Fruit fly (Drosophila melanogaster) whole organism, prepupa: ENCODE results near the gene CG4066.
A peak's percentile ranks its signal among the peaks of the same experiment; 100 is the strongest.

ENCODE experiments used
- Blimp-1 ChIP-seq: fragments of 200-800 bp; sonication (Bioruptor generic); optimal IDR thresholded peaks from 3 replicates; lab custom pipeline; 2017; ENCODE audit warnings: missing biosample characterization, missing genetic modification characterization, mild to moderate bottlenecking, moderate library complexity, missing genetic modification reagents
- CG10631 ChIP-seq: fragments of 200-800 bp; sonication (Bioruptor generic); optimal IDR thresholded peaks from 2 replicates; lab custom pipeline; 2016; ENCODE audit warnings: missing biosample characterization, missing genetic modification characterization
- CG10669 ChIP-seq: fragments of 200-800 bp; sonication (Bioruptor generic); optimal IDR thresholded peaks from 3 replicates; lab custom pipeline; 2018; ENCODE audit warnings: missing biosample characterization, mild to moderate bottlenecking, missing genetic modification characterization, moderate library complexity
- CG11294 ChIP-seq: fragments of 200-800 bp; sonication (Bioruptor generic); IDR thresholded peaks from 2 replicates; pipeline ENCODE4 v1.3.6; 2022; ENCODE audit warnings: missing biosample characterization, missing genetic modification characterization
- CG11762 ChIP-seq: fragments of 200-800 bp; sonication (Bioruptor generic); optimal IDR thresholded peaks from 3 replicates; lab custom pipeline; 2016; ENCODE audit warnings: missing biosample characterization, missing genetic modification characterization; ENCODE audit not compliant: insufficient read depth
- CG11902 ChIP-seq: fragments of 200-800 bp; sonication (Bioruptor generic); optimal IDR thresholded peaks from 3 replicates; lab custom pipeline; 2016; ENCODE audit warnings: missing biosample characterization, missing genetic modification characterization
- CG15336 ChIP-seq: fragments of 200-800 bp; sonication (Bioruptor generic); IDR thresholded peaks from 2 replicates; pipeline ENCODE4 v1.3.6; 2022; ENCODE audit warnings: missing biosample characterization, missing genetic modification characterization
- CG1621 ChIP-seq: fragments of 200-800 bp; sonication (Bioruptor generic); optimal IDR thresholded peaks from 3 replicates; lab custom pipeline; 2018; ENCODE audit warnings: missing biosample characterization, mild to moderate bottlenecking, missing genetic modification characterization
- CG16779 ChIP-seq: fragments of 200-800 bp; sonication (Bioruptor generic); optimal IDR thresholded peaks from 3 replicates; lab custom pipeline; 2017; ENCODE audit warnings: missing biosample characterization, mild to moderate bottlenecking, missing genetic modification characterization
- CG3032 ChIP-seq: fragments of 200-800 bp; optimal IDR thresholded peaks from 2 replicates; lab custom pipeline; 2019; ENCODE audit warnings: missing biosample characterization, mild to moderate bottlenecking, missing genetic modification characterization, moderate library complexity
- CG31627 ChIP-seq: fragments of 200-800 bp; sonication (Bioruptor generic); optimal IDR thresholded peaks from 3 replicates; lab custom pipeline; 2016; ENCODE audit warnings: missing biosample characterization, missing genetic modification characterization
- CG32006 ChIP-seq: fragments of 200-800 bp; sonication (Bioruptor generic); optimal IDR thresholded peaks from 3 replicates; lab custom pipeline; 2017; ENCODE audit warnings: missing biosample characterization, mild to moderate bottlenecking, missing genetic modification characterization
- CG34406 ChIP-seq: fragments of 200-800 bp; sonication (Bioruptor generic); optimal IDR thresholded peaks from 3 replicates; lab custom pipeline; 2016; ENCODE audit warnings: missing biosample characterization, missing genetic modification characterization
- CG4318 ChIP-seq: fragments of 200-800 bp; sonication (Bioruptor generic); optimal IDR thresholded peaks from 3 replicates; lab custom pipeline; 2017; ENCODE audit warnings: missing biosample characterization, mild to moderate bottlenecking, missing genetic modification characterization
- CG6163 ChIP-seq: fragments of 200-800 bp; sonication (Bioruptor generic); IDR thresholded peaks from 3 replicates; pipeline ENCODE4 v1.3.6; 2022; ENCODE audit warnings: missing biosample characterization, missing genetic modification characterization
- CG6276 ChIP-seq: fragments of 200-800 bp; sonication (Bioruptor generic); optimal IDR thresholded peaks from 2 replicates; lab custom pipeline; 2017; ENCODE audit warnings: missing biosample characterization, mild to moderate bottlenecking, missing genetic modification characterization
- CG6792 ChIP-seq: fragments of 200-800 bp; sonication (Bioruptor generic); optimal IDR thresholded peaks from 3 replicates; lab custom pipeline; 2016; ENCODE audit warnings: missing biosample characterization, missing genetic modification characterization
- CG6854 ChIP-seq: fragments of 200-800 bp; sonication (Bioruptor generic); optimal IDR thresholded peaks from 2 replicates; lab custom pipeline; 2017; ENCODE audit warnings: missing biosample characterization, mild to moderate bottlenecking, missing genetic modification characterization
- CG7368 ChIP-seq: fragments of 200-800 bp; sonication (Bioruptor generic); optimal IDR thresholded peaks from 3 replicates; lab custom pipeline; 2016; ENCODE audit warnings: missing biosample characterization, missing genetic modification characterization
- CG8119 ChIP-seq: fragments of 200-800 bp; sonication (Bioruptor generic); IDR thresholded peaks from 3 replicates; pipeline ENCODE4 v1.3.6; 2022; ENCODE audit warnings: missing biosample characterization, missing genetic modification characterization
- CG8319 ChIP-seq: fragments of 200-800 bp; sonication (Bioruptor generic); optimal IDR thresholded peaks from 3 replicates; lab custom pipeline; 2016; ENCODE audit warnings: missing biosample characterization, missing genetic modification characterization
- CG8632 ChIP-seq: fragments of 200-800 bp; sonication (Bioruptor generic); optimal IDR thresholded peaks from 3 replicates; lab custom pipeline; 2016; ENCODE audit warnings: missing biosample characterization, missing genetic modification characterization
- CG9139 ChIP-seq: fragments of 200-800 bp; sonication (Bioruptor generic); optimal IDR thresholded peaks from 3 replicates; lab custom pipeline; 2017; ENCODE audit warnings: missing biosample characterization, mild to moderate bottlenecking, missing genetic modification characterization
- Eip75B ChIP-seq: fragments of 200-800 bp; sonication (Bioruptor generic); optimal IDR thresholded peaks from 3 replicates; lab custom pipeline; 2016; ENCODE audit warnings: missing biosample characterization, missing genetic modification characterization
- Eip78C ChIP-seq: fragments of 200-800 bp; sonication (Bioruptor generic); peaks from one replicate; lab custom pipeline; 2016; ENCODE audit warnings: missing biosample characterization, missing genetic modification characterization
- Ets21C ChIP-seq: fragments of 200-800 bp; sonication (Bioruptor generic); optimal IDR thresholded peaks from 3 replicates; lab custom pipeline; 2016; ENCODE audit warnings: missing biosample characterization, missing genetic modification characterization
- Ets96B ChIP-seq: fragments of 200-800 bp; optimal IDR thresholded peaks from 2 replicates; lab custom pipeline; 2019; ENCODE audit warnings: missing biosample characterization, mild to moderate bottlenecking, missing genetic modification characterization, moderate library complexity
- Gug ChIP-seq: fragments of 200-800 bp; sonication (Bioruptor generic); IDR thresholded peaks from 2 replicates; pipeline ENCODE4 v1.3.6; 2022; ENCODE audit warnings: missing biosample characterization, missing genetic modification characterization
- Hr38 ChIP-seq: sonication (Bioruptor generic); optimal IDR thresholded peaks from 2 replicates; lab custom pipeline; 2016; ENCODE audit warnings: missing biosample characterization, missing genetic modification characterization
- Hr39 ChIP-seq: fragments of 200-800 bp; sonication (Bioruptor generic); optimal IDR thresholded peaks from 2 replicates; lab custom pipeline; 2016; ENCODE audit warnings: missing biosample characterization, missing genetic modification characterization
- Hr4 ChIP-seq: fragments of 200-800 bp; sonication (Bioruptor generic); optimal IDR thresholded peaks from 3 replicates; lab custom pipeline; 2016; ENCODE audit warnings: missing biosample characterization, missing genetic modification characterization
- Lpt ChIP-seq: fragments of 200-800 bp; sonication (Bioruptor generic); optimal IDR thresholded peaks from 3 replicates; lab custom pipeline; 2016; ENCODE audit warnings: missing biosample characterization, missing genetic modification characterization
- OdsH ChIP-seq: fragments of 200-800 bp; sonication (Bioruptor generic); optimal IDR thresholded peaks from 3 replicates; lab custom pipeline; 2016; ENCODE audit warnings: missing biosample characterization, missing genetic modification characterization
- Sox14 ChIP-seq: fragments of 200-800 bp; sonication (Bioruptor generic); optimal IDR thresholded peaks from 3 replicates; lab custom pipeline; 2016; ENCODE audit warnings: missing biosample characterization, missing genetic modification characterization
- Sox15 ChIP-seq: fragments of 200-800 bp; sonication (Bioruptor generic); optimal IDR thresholded peaks from 3 replicates; lab custom pipeline; 2016; ENCODE audit warnings: missing biosample characterization, missing genetic modification characterization
- cyc ChIP-seq: fragments of 200-800 bp; sonication (Bioruptor generic); optimal IDR thresholded peaks from 3 replicates; lab custom pipeline; 2016; ENCODE audit warnings: missing biosample characterization, missing genetic modification characterization
- dac ChIP-seq: fragments of 200-800 bp; sonication (Bioruptor generic); optimal IDR thresholded peaks from 2 replicates; lab custom pipeline; 2017; ENCODE audit warnings: missing biosample characterization, mild to moderate bottlenecking, missing genetic modification characterization
- dsx ChIP-seq: fragments of 200-800 bp; optimal IDR thresholded peaks from 3 replicates; lab custom pipeline; 2019; ENCODE audit warnings: missing biosample characterization, mild to moderate bottlenecking, missing genetic modification characterization, moderate library complexity; ENCODE audit not compliant: poor library complexity, severe bottlenecking
- eg ChIP-seq: fragments of 200-800 bp; sonication (Bioruptor generic); IDR thresholded peaks from 3 replicates; pipeline ENCODE4 v1.3.6; 2022; ENCODE audit warnings: missing biosample characterization, missing genetic modification characterization
- esn ChIP-seq: fragments of 200-800 bp; sonication (Bioruptor generic); optimal IDR thresholded peaks from 2 replicates; lab custom pipeline; 2016; ENCODE audit warnings: missing biosample characterization, mild to moderate bottlenecking, missing genetic modification characterization, moderate library complexity
- fd85E ChIP-seq: fragments of 200-800 bp; sonication (Bioruptor generic); optimal IDR thresholded peaks from 3 replicates; lab custom pipeline; 2016; ENCODE audit warnings: missing biosample characterization, missing genetic modification characterization
- fkh ChIP-seq: fragments of 200-800 bp; sonication (Bioruptor generic); optimal IDR thresholded peaks from 3 replicates; lab custom pipeline; 2017; ENCODE audit warnings: missing biosample characterization, mild to moderate bottlenecking, missing genetic modification characterization, moderate library complexity
- lz ChIP-seq: fragments of 200-800 bp; sonication (Bioruptor generic); optimal IDR thresholded peaks from 3 replicates; lab custom pipeline; 2016; ENCODE audit warnings: missing biosample characterization, missing genetic modification characterization
- net ChIP-seq: fragments of 200-800 bp; sonication (Bioruptor generic); optimal IDR thresholded peaks from 3 replicates; lab custom pipeline; 2016; ENCODE audit warnings: missing biosample characterization, missing genetic modification characterization
- pdm3 ChIP-seq: fragments of 200-800 bp; sonication (Bioruptor generic); optimal IDR thresholded peaks from 3 replicates; lab custom pipeline; 2016; ENCODE audit warnings: missing biosample characterization, missing genetic modification characterization
- spab ChIP-seq: fragments of 200-800 bp; sonication (Bioruptor generic); optimal IDR thresholded peaks from 2 replicates; lab custom pipeline; 2017; ENCODE audit warnings: missing biosample characterization, mild to moderate bottlenecking, missing genetic modification characterization, missing genetic modification reagents
- ss ChIP-seq, 2 experiments: fragments of 200-800 bp; sonication (Bioruptor generic); optimal IDR thresholded peaks; 2 replicates in 1 of 2; 3 replicates in 1 of 2; lab custom pipeline; 2017 to 2018; ENCODE audit warnings: mild to moderate bottlenecking in 2 of 2, missing biosample characterization in 2 of 2, missing genetic modification characterization in 2 of 2, moderate library complexity in 1 of 2
- svp ChIP-seq: fragments of 200-800 bp; sonication (Bioruptor generic); peaks from one replicate; lab custom pipeline; 2016; ENCODE audit warnings: missing biosample characterization, missing genetic modification characterization
- vri ChIP-seq: fragments of 200-800 bp; sonication (Bioruptor generic); optimal IDR thresholded peaks from 3 replicates; lab custom pipeline; 2016; ENCODE audit warnings: missing biosample characterization, mild to moderate bottlenecking, missing genetic modification characterization

The CG4066 gene

dm6 chr3R:12285589-12285988 is 25.6 kb upstream of the CG4066 start:
- TF ChIP-seq CG8632 (GFP tag; lab: Kevin White, UChicago) (no peak), svp (GFP tag; lab: Kevin White, UChicago) (peak; percentile 96)

- TF ChIP-seq Eip75B (GFP tag; lab: Kevin White, UChicago) (peak; percentile 0), Eip78C (peak; percentile 66), Gug (GFP tag; lab: Robert Waterston, UW) (no peak), dac (no peak), CG16779 (tag; lab: Kevin White, UChicago) (no peak), CG10669 (GFP tag; lab: Kevin White, UChicago) (peak; percentile 9), CG3032 (no peak), CG1621 (tag; lab: Kevin White, UChicago) (no peak), Sox15 (GFP tag; lab: Kevin White, UChicago) (no peak), OdsH (GFP tag; lab: Kevin White, UChicago) (no peak), CG8119 (GFP tag; lab: Robert Waterston, UW) (no peak), Blimp-1 (GFP tag; lab: Kevin White, UChicago) (no peak), CG7368 (GFP tag; lab: Kevin White, UChicago) (no peak), dsx (no peak), spab (peak; percentile 4), CG31627 (no peak), Sox14 (GFP tag; lab: Kevin White, UChicago) (no peak), CG6792 (no peak), Hr38 (GFP tag; lab: Kevin White, UChicago) (no peak), pdm3 (GFP tag; lab: Kevin White, UChicago) (no peak), eg (GFP tag; lab: Robert Waterston, UW) (peak; percentile 29; the same call in 1 of the 3 replicates), Ets96B (tag; lab: Kevin White, UChicago) (peak; percentile 46), CG6854 (no peak), CG15336 (GFP tag; lab: Robert Waterston, UW) (no peak), CG8319 (GFP tag; lab: Kevin White, UChicago) (no peak), CG34406 (GFP tag; lab: Kevin White, UChicago) (no peak), CG11762 (GFP tag; lab: Kevin White, UChicago) (no peak), CG10631 (GFP tag; lab: Kevin White, UChicago) (peak; percentile 2), vri (GFP tag; lab: Kevin White, UChicago) (no peak), Hr39 (no peak), CG4318 (no peak), CG6163 (GFP tag; lab: Robert Waterston, UW) (peak; percentile 54; the same call in 1 of the 3 replicates), net (GFP tag; lab: Kevin White, UChicago) (no peak), CG11294 (no peak), Lpt (GFP tag; lab: Kevin White, UChicago) (no peak), fkh (GFP tag; lab: Kevin White, UChicago) (no peak), ss (GFP tag; optimal IDR thresholded peaks at IDR 0.05; lab: Kevin White, UChicago) (peak in 1 of 2 experiments; percentile 15), Ets21C (GFP tag; lab: Kevin White, UChicago) (no peak), CG32006 (peak; percentile 56), cyc (GFP tag; lab: Kevin White, UChicago) (no peak), lz (GFP tag; lab: Kevin White, UChicago) (no peak), CG6276 (GFP tag; lab: Kevin White, UChicago) (no peak), Hr4 (GFP tag; lab: Kevin White, UChicago) (peak; percentile 45), fd85E (GFP tag; lab: Kevin White, UChicago) (no peak), esn (GFP tag; lab: Kevin White, UChicago) (no peak), CG11902 (no peak), svp (GFP tag; lab: Kevin White, UChicago) (peak; percentile 52), CG9139 (GFP tag; lab: Kevin White, UChicago) (no peak)
These were observed 22.4 kb upstream of the CG4066 start for dm6 chr3R:12288580-12289299.
